Fruit fly (Drosophila melanogaster): Measurements from ENCODE around the gene CG15336.

dm6 chrX:8162692-8163091 lies 14.9 kb downstream of the CG15336 start, which contains the start of gene CG10761:
- TF ChIP-seq Myc (optimal IDR thresholded peaks at IDR 0.05) = no peak
- no peak for TF ChIP-seq h (optimal IDR thresholded peaks at IDR 0.05)
